Worm (Caenorhabditis elegans) whole organism, L4 larva: ENCODE data around the gene sre-1.

Experiments used
- F37D6.2 ChIP-seq: sonication (generic microtip); optimal IDR thresholded peaks from 2 replicates; lab custom pipeline; 2016; ENCODE audit warnings: mild to moderate bottlenecking, missing genetic modification characterization, missing compliant biosample characterization
- T26A8.4 ChIP-seq: fragments of 200-800 bp; sonication (Bioruptor generic); IDR thresholded peaks from 2 replicates; pipeline ENCODE4 v1.3.6; 2022; ENCODE audit warnings: missing genetic modification characterization, missing compliant biosample characterization
- aha-1 ChIP-seq: fragments of 150-350 bp; peaks from one replicate; lab custom pipeline; 2014; ENCODE audit warnings: missing biosample characterization, missing genetic modification characterization
- arid-1 ChIP-seq: fragments of 200-800 bp; sonication (Bioruptor generic); conservative IDR thresholded peaks from 2 replicates; pipeline ENCODE4 v1.3.6; 2022; ENCODE audit warnings: missing genetic modification reagents, missing genetic modification characterization, missing compliant biosample characterization
- ceh-28 ChIP-seq: fragments of 150-350 bp; optimal IDR thresholded peaks from 2 replicates; lab custom pipeline; 2014; ENCODE audit warnings: missing biosample characterization, missing genetic modification reagents, missing genetic modification characterization
- ceh-62 ChIP-seq: sonication (generic microtip); optimal IDR thresholded peaks from 2 replicates; lab custom pipeline; 2017; ENCODE audit warnings: missing biosample characterization, missing genetic modification characterization
- ceh-82 ChIP-seq: sonication (generic microtip); optimal IDR thresholded peaks from 2 replicates; lab custom pipeline; 2017; ENCODE audit warnings: missing biosample characterization, missing genetic modification characterization
- ctbp-1 ChIP-seq: fragments of 200-800 bp; sonication (Bioruptor generic); IDR thresholded peaks from 2 replicates; pipeline ENCODE4 v1.3.6; 2022; ENCODE audit warnings: missing genetic modification reagents, missing genetic modification characterization, missing compliant biosample characterization
- daf-12 ChIP-seq: fragments of 150-350 bp; optimal IDR thresholded peaks from 2 replicates; lab custom pipeline; 2014; ENCODE audit warnings: missing biosample characterization, missing genetic modification reagents, missing genetic modification characterization
- daf-16 ChIP-seq, 3 experiments: sonication (generic microtip); optimal IDR thresholded peaks; 2 replicates each; lab custom pipeline; 2016 to 2017; ENCODE audit warnings: missing genetic modification characterization in 3 of 3, missing genetic modification reagents in 3 of 3, mild to moderate bottlenecking in 2 of 3, missing compliant biosample characterization in 2 of 3, missing biosample characterization in 1 of 3, moderate library complexity in 1 of 3
- dmd-6 ChIP-seq: fragments of 200-800 bp; sonication (Bioruptor generic); IDR thresholded peaks from 2 replicates; pipeline ENCODE4 v1.3.6; 2022; ENCODE audit warnings: missing genetic modification reagents, missing genetic modification characterization, missing compliant biosample characterization
- dmd-8 ChIP-seq: fragments of 200-800 bp; sonication (Bioruptor generic); IDR thresholded peaks from 2 replicates; pipeline ENCODE4 v1.3.6; 2022; ENCODE audit warnings: missing genetic modification characterization, missing compliant biosample characterization
- dpl-1 ChIP-seq: fragments of 150-350 bp; optimal IDR thresholded peaks from 2 replicates; lab custom pipeline; 2014; ENCODE audit warnings: missing biosample characterization, missing genetic modification reagents, missing genetic modification characterization
- duxl-1 ChIP-seq: sonication (generic microtip); optimal IDR thresholded peaks from 2 replicates; lab custom pipeline; 2016; ENCODE audit warnings: mild to moderate bottlenecking, missing genetic modification characterization, moderate library complexity, missing compliant biosample characterization; ENCODE audit not compliant: poor library complexity
- dve-1 ChIP-seq: sonication (generic microtip); optimal IDR thresholded peaks from 2 replicates; lab custom pipeline; 2017; ENCODE audit warnings: antibody characterized with exemption, mild to moderate bottlenecking, missing genetic modification characterization, missing compliant biosample characterization; ENCODE audit not compliant: insufficient read depth
- fkh-10 ChIP-seq: fragments of 150-350 bp; optimal IDR thresholded peaks from 2 replicates; lab custom pipeline; 2014; ENCODE audit warnings: missing biosample characterization, missing genetic modification reagents, missing genetic modification characterization
- hif-1 ChIP-seq, 2 experiments: sonication (generic microtip); optimal IDR thresholded peaks; 2 replicates each; lab custom pipeline; 2016 to 2017; ENCODE audit warnings: missing compliant biosample characterization in 2 of 2, missing genetic modification characterization in 2 of 2, missing genetic modification reagents in 2 of 2, missing genotype in 2 of 2, mild to moderate bottlenecking in 1 of 2
- hlh-11 ChIP-seq: fragments of 200-800 bp; sonication (Bioruptor generic); optimal IDR thresholded peaks from 2 replicates; lab custom pipeline; 2018; ENCODE audit warnings: mild to moderate bottlenecking, missing genetic modification characterization, missing compliant biosample characterization
- hlh-30 ChIP-seq: sonication (generic microtip); optimal IDR thresholded peaks from 2 replicates; lab custom pipeline; 2017; ENCODE audit warnings: antibody characterized with exemption, mild to moderate bottlenecking, missing genetic modification characterization, missing compliant biosample characterization; ENCODE audit not compliant: insufficient read depth
- hmg-1.1 ChIP-seq: fragments of 200-800 bp; sonication (Bioruptor generic); IDR thresholded peaks from 2 replicates; pipeline ENCODE4 v1.3.6; 2022; ENCODE audit warnings: missing genetic modification reagents, missing genetic modification characterization, missing compliant biosample characterization
- jun-1 ChIP-seq: fragments of 150-350 bp; optimal IDR thresholded peaks from 2 replicates; lab custom pipeline; 2014; ENCODE audit warnings: missing biosample characterization, missing genetic modification reagents, missing genetic modification characterization
- lin-13 ChIP-seq: fragments of 150-350 bp; optimal IDR thresholded peaks from 2 replicates; lab custom pipeline; 2014; ENCODE audit warnings: missing biosample characterization, missing genetic modification reagents, missing genetic modification characterization
- lsy-2 ChIP-seq, 2 experiments: fragments of 150-350 bp in 1 of 2; sonication (generic microtip) in 1 of 2; optimal IDR thresholded peaks; 2 replicates each; lab custom pipeline; 2014 to 2017; ENCODE audit warnings: missing biosample characterization in 2 of 2, missing genetic modification characterization in 2 of 2
- madf-9 ChIP-seq: fragments of 200-800 bp; sonication (Bioruptor generic); conservative IDR thresholded peaks from 2 replicates; pipeline ENCODE4 v1.3.6; 2022; ENCODE audit warnings: missing genetic modification reagents, missing genetic modification characterization, missing compliant biosample characterization
- mdl-1 ChIP-seq, 2 experiments: fragments of 150-350 bp in 1 of 2; sonication (generic microtip) in 1 of 2; optimal IDR thresholded peaks; 2 replicates each; lab custom pipeline; 2014 to 2017; ENCODE audit warnings: missing biosample characterization in 2 of 2, missing genetic modification characterization in 2 of 2
- mep-1 ChIP-seq: fragments of 150-350 bp; sonication (generic microtip); optimal IDR thresholded peaks from 3 replicates; lab custom pipeline; 2014; ENCODE audit warnings: missing biosample characterization, missing genetic modification characterization
- mes-2 ChIP-seq: sonication (generic microtip); optimal IDR thresholded peaks from 2 replicates; lab custom pipeline; 2016; ENCODE audit warnings: missing genotype, mild to moderate bottlenecking, missing genetic modification characterization, missing compliant biosample characterization; ENCODE audit not compliant: poor library complexity, severe bottlenecking
- mxl-3 ChIP-seq: fragments of 200-800 bp; sonication (Bioruptor generic); optimal IDR thresholded peaks from 2 replicates; lab custom pipeline; 2018; ENCODE audit warnings: mild to moderate bottlenecking, missing genetic modification characterization, missing compliant biosample characterization
- nhr-10 ChIP-seq: fragments of 150-350 bp; optimal IDR thresholded peaks from 2 replicates; lab custom pipeline; 2014; ENCODE audit warnings: missing biosample characterization, missing genetic modification characterization
- nhr-102 ChIP-seq: sonication (generic microtip); optimal IDR thresholded peaks from 2 replicates; lab custom pipeline; 2016; ENCODE audit warnings: mild to moderate bottlenecking, missing genetic modification characterization, moderate library complexity, missing compliant biosample characterization
- nhr-25 ChIP-seq: sonication (generic microtip); optimal IDR thresholded peaks from 2 replicates; lab custom pipeline; 2017; ENCODE audit warnings: missing genetic modification characterization, mild to moderate bottlenecking, missing compliant biosample characterization, antibody characterized with exemption, moderate library complexity, borderline replicate concordance; ENCODE audit not compliant: insufficient read depth
- nhr-28 ChIP-seq: fragments of 150-350 bp; optimal IDR thresholded peaks from 2 replicates; lab custom pipeline; 2014; ENCODE audit warnings: missing biosample characterization, missing genetic modification characterization
- nhr-6 ChIP-seq: fragments of 150-350 bp; optimal IDR thresholded peaks from 2 replicates; lab custom pipeline; 2014; ENCODE audit warnings: missing biosample characterization, missing genetic modification characterization
- nhr-77 ChIP-seq: fragments of 150-350 bp; optimal IDR thresholded peaks from 2 replicates; lab custom pipeline; 2014; ENCODE audit warnings: missing biosample characterization, missing genetic modification characterization
- php-3 ChIP-seq: fragments of 200-800 bp; sonication (Bioruptor generic); IDR thresholded peaks from 2 replicates; pipeline ENCODE4 v1.3.6; 2022; ENCODE audit warnings: missing genetic modification reagents, missing genetic modification characterization, missing compliant biosample characterization
- rbr-2 ChIP-seq: sonication (generic microtip); optimal IDR thresholded peaks from 2 replicates; lab custom pipeline; 2016; ENCODE audit warnings: missing genotype, missing genetic modification characterization, missing compliant biosample characterization
- spr-1 ChIP-seq: sonication (generic microtip); optimal IDR thresholded peaks from 2 replicates; lab custom pipeline; 2016; ENCODE audit warnings: mild to moderate bottlenecking, missing genetic modification characterization, missing compliant biosample characterization
- tra-1 ChIP-seq: fragments of 200-800 bp; sonication (Bioruptor generic); IDR thresholded peaks from 2 replicates; pipeline ENCODE4 v1.3.6; 2022; ENCODE audit warnings: missing genetic modification reagents, missing genetic modification characterization, missing compliant biosample characterization
- unc-62 ChIP-seq, 3 experiments: fragments of 150-350 bp in 1 of 3; sonication (generic microtip); optimal IDR thresholded peaks in 2 of 3; peaks in 1 of 3; 1 replicate in 1 of 3; 2 replicates in 2 of 3; lab custom pipeline; 2014 to 2017; ENCODE audit warnings: missing biosample characterization in 3 of 3, missing genetic modification characterization in 3 of 3, missing genetic modification reagents in 3 of 3, missing genotype in 1 of 3
- zip-11 ChIP-seq: fragments of 200-800 bp; sonication (Bioruptor generic); IDR thresholded peaks from 2 replicates; pipeline ENCODE4 v1.3.6; 2022; ENCODE audit warnings: missing genetic modification characterization, missing compliant biosample characterization

sre-1 gene

ce11 chrII:7669409-7669808 is 40.1 kb upstream of the sre-1 start:
- TF ChIP-seq madf-9 (GFP tag; lab: Robert Waterston, UW), result no peak
- TF ChIP-seq nhr-28, result peak; percentile 57
- TF ChIP-seq mxl-3 (GFP tag; lab: Kevin White, UChicago), result peak; percentile 0
- TF ChIP-seq mes-2 (tag; lab: Kevin White, UChicago), result peak; percentile 63
- TF ChIP-seq dve-1 (tag; lab: Kevin White, UChicago), result peak; percentile 50
- peak; percentile 40 for TF ChIP-seq nhr-25 (tag; lab: Kevin White, UChicago)
- no peak for TF ChIP-seq ctbp-1 (GFP tag; lab: Robert Waterston, UW)
- TF ChIP-seq mdl-1 (tag; optimal IDR thresholded peaks at IDR 0.05; lab: Kevin White, UChicago), result peak in 1 of 2 experiments; percentile 34
- peak; percentile 63 for TF ChIP-seq nhr-77 (tag; lab: Kevin White, UChicago)
- no peak for TF ChIP-seq T26A8.4
- TF ChIP-seq lsy-2 (tag; optimal IDR thresholded peaks at IDR 0.05; lab: Kevin White, UChicago), result peak in 1 of 2 experiments; percentile 58
- TF ChIP-seq hif-1 (tag; optimal IDR thresholded peaks at IDR 0.05; lab: Kevin White, UChicago), result peak in 1 of 2 experiments; percentile 11
- peak; percentile 18 for TF ChIP-seq dpl-1 (GFP tag; lab: Kevin White, UChicago)
- peak; percentile 50 for TF ChIP-seq hlh-11
- TF ChIP-seq aha-1, result peak; percentile 57
- TF ChIP-seq dmd-8, result no peak
- no peak for TF ChIP-seq tra-1
- no peak; the same call in 1 of the 2 replicates for TF ChIP-seq dmd-6 (GFP tag; lab: Robert Waterston, UW)
- TF ChIP-seq rbr-2 (tag; lab: Kevin White, UChicago), result peak; percentile 48
- peak in 1 of 2 experiments; percentile 28 for TF ChIP-seq unc-62 (GFP tag; optimal IDR thresholded peaks at IDR 0.05 in 1 of 2; lab: Kevin White, UChicago)
- no peak for TF ChIP-seq unc-62 (tag; optimal IDR thresholded peaks at IDR 0.05; lab: Kevin White, UChicago)
- peak; percentile 52 for TF ChIP-seq hmg-1.1 (GFP tag; lab: Robert Waterston, UW)
- TF ChIP-seq nhr-6, result peak; percentile 31
- TF ChIP-seq mep-1 (tag; lab: Kevin White, UChicago), result peak; percentile 68
- peak; percentile 38 for TF ChIP-seq hlh-30 (tag; lab: Kevin White, UChicago)
- TF ChIP-seq spr-1 (tag; lab: Kevin White, UChicago), result no peak
- no peak for TF ChIP-seq daf-16 (GFP tag; optimal IDR thresholded peaks at IDR 0.05; lab: Kevin White, UChicago)
- TF ChIP-seq daf-16 (tag; optimal IDR thresholded peaks at IDR 0.05; lab: Kevin White, UChicago), result peak; percentile 23
- no peak for TF ChIP-seq ceh-62
- no peak for TF ChIP-seq daf-12 (tag; lab: Kevin White, UChicago)
- no peak for TF ChIP-seq arid-1 (GFP tag; lab: Robert Waterston, UW)
- TF ChIP-seq lin-13, result peak; percentile 53

- TF ChIP-seq fkh-10 (GFP tag; lab: Kevin White, UChicago) (no peak), ceh-28 (tag; lab: Kevin White, UChicago) (peak; percentile 80), jun-1 (tag; lab: Kevin White, UChicago) (no peak)
These were observed 39.5 kb upstream of the sre-1 start for ce11 chrII:7670039-7670438.

- TF ChIP-seq ceh-28 (tag; lab: Kevin White, UChicago), result no peak
- TF ChIP-seq mes-2 (tag; lab: Kevin White, UChicago), result no peak
- TF ChIP-seq duxl-1, result no peak
- no peak for TF ChIP-seq nhr-102 (tag; lab: Kevin White, UChicago)
- TF ChIP-seq dmd-6 (GFP tag; lab: Robert Waterston, UW), result no peak
- no peak for TF ChIP-seq F37D6.2 (tag; lab: Kevin White, UChicago)
- TF ChIP-seq hif-1 (tag; optimal IDR thresholded peaks at IDR 0.05; lab: Kevin White, UChicago), result no peak
- no peak for TF ChIP-seq nhr-10
- no peak for TF ChIP-seq zip-11
- no peak for TF ChIP-seq php-3 (GFP tag; lab: Robert Waterston, UW)
- TF ChIP-seq ceh-82, result no peak
These were observed 37.8 kb upstream of the sre-1 start, which contains the start of gene lir-1 for ce11 chrII:7671705-7672104. Gene lir-1, plus strand, starts transcription at chrII:7672005.
